Worm (Caenorhabditis elegans) whole organism, L4 larva: ENCODE measurements around the gene R13A1.5.

ENCODE experiments used
- F26F4.8 ChIP-seq: fragments of 200-800 bp; sonication (Bioruptor generic); conservative IDR thresholded peaks from 2 replicates; pipeline ENCODE4 v1.3.6; 2022; ENCODE audit warnings: missing genetic modification characterization, missing compliant biosample characterization
- R02D3.7 ChIP-seq: fragments of 150-350 bp; sonication (generic microtip); optimal IDR thresholded peaks from 3 replicates; lab custom pipeline; 2014; ENCODE audit warnings: missing biosample characterization, missing genetic modification characterization
- T20F7.1 ChIP-seq: fragments of 200-800 bp; sonication (Bioruptor generic); optimal IDR thresholded peaks from 2 replicates; lab custom pipeline; 2018; ENCODE audit warnings: mild to moderate bottlenecking, missing genetic modification characterization, missing compliant biosample characterization
- Y48G9A.11 ChIP-seq: fragments of 200-800 bp; sonication (Bioruptor generic); IDR thresholded peaks from 2 replicates; pipeline ENCODE4 v1.3.6; 2022; ENCODE audit warnings: missing genetic modification reagents, missing genetic modification characterization, missing compliant biosample characterization
- ZK337.2 ChIP-seq: fragments of 200-800 bp; sonication (Bioruptor generic); IDR thresholded peaks from 2 replicates; pipeline ENCODE4 v1.3.6; 2022; ENCODE audit warnings: missing genetic modification reagents, missing genetic modification characterization, missing compliant biosample characterization
- aha-1 ChIP-seq: fragments of 150-350 bp; peaks from one replicate; lab custom pipeline; 2014; ENCODE audit warnings: missing biosample characterization, missing genetic modification characterization
- arid-1 ChIP-seq: fragments of 200-800 bp; sonication (Bioruptor generic); conservative IDR thresholded peaks from 2 replicates; pipeline ENCODE4 v1.3.6; 2022; ENCODE audit warnings: missing genetic modification reagents, missing genetic modification characterization, missing compliant biosample characterization
- attf-4 ChIP-seq: sonication (generic microtip); optimal IDR thresholded peaks from 3 replicates; lab custom pipeline; 2017; ENCODE audit warnings: missing biosample characterization, missing genetic modification characterization
- ceh-20 ChIP-seq: fragments of 200-800 bp; sonication (Bioruptor generic); IDR thresholded peaks from 2 replicates; pipeline ENCODE4 v1.3.6; 2022; ENCODE audit warnings: missing genetic modification reagents, missing genetic modification characterization, missing compliant biosample characterization
- ceh-28 ChIP-seq: fragments of 150-350 bp; optimal IDR thresholded peaks from 2 replicates; lab custom pipeline; 2014; ENCODE audit warnings: missing biosample characterization, missing genetic modification reagents, missing genetic modification characterization
- ceh-32 ChIP-seq: sonication (generic microtip); optimal IDR thresholded peaks from 2 replicates; lab custom pipeline; 2016; ENCODE audit warnings: mild to moderate bottlenecking, missing genetic modification characterization, missing compliant biosample characterization; ENCODE audit not compliant: poor library complexity
- ceh-82 ChIP-seq: sonication (generic microtip); optimal IDR thresholded peaks from 2 replicates; lab custom pipeline; 2017; ENCODE audit warnings: missing biosample characterization, missing genetic modification characterization
- ces-1 ChIP-seq: fragments of 150-350 bp; sonication (generic microtip); optimal IDR thresholded peaks from 4 replicates; lab custom pipeline; 2014; ENCODE audit warnings: missing biosample characterization, missing genetic modification reagents, missing genetic modification characterization
- cey-2 ChIP-seq: sonication (generic microtip); optimal IDR thresholded peaks from 3 replicates; lab custom pipeline; 2017; ENCODE audit warnings: missing genetic modification characterization, mild to moderate bottlenecking, missing compliant biosample characterization, antibody characterized with exemption, borderline replicate concordance; ENCODE audit not compliant: insufficient read depth
- ctbp-1 ChIP-seq: fragments of 200-800 bp; sonication (Bioruptor generic); IDR thresholded peaks from 2 replicates; pipeline ENCODE4 v1.3.6; 2022; ENCODE audit warnings: missing genetic modification reagents, missing genetic modification characterization, missing compliant biosample characterization
- daf-12 ChIP-seq: fragments of 150-350 bp; optimal IDR thresholded peaks from 2 replicates; lab custom pipeline; 2014; ENCODE audit warnings: missing biosample characterization, missing genetic modification reagents, missing genetic modification characterization
- daf-8 ChIP-seq: fragments of 200-800 bp; sonication (Bioruptor generic); IDR thresholded peaks from 2 replicates; pipeline ENCODE4 v1.3.6; 2022; ENCODE audit warnings: missing genetic modification characterization, missing compliant biosample characterization
- dmd-6 ChIP-seq: fragments of 200-800 bp; sonication (Bioruptor generic); IDR thresholded peaks from 2 replicates; pipeline ENCODE4 v1.3.6; 2022; ENCODE audit warnings: missing genetic modification reagents, missing genetic modification characterization, missing compliant biosample characterization
- duxl-1 ChIP-seq: sonication (generic microtip); optimal IDR thresholded peaks from 2 replicates; lab custom pipeline; 2016; ENCODE audit warnings: mild to moderate bottlenecking, missing genetic modification characterization, moderate library complexity, missing compliant biosample characterization; ENCODE audit not compliant: poor library complexity
- dve-1 ChIP-seq: sonication (generic microtip); optimal IDR thresholded peaks from 2 replicates; lab custom pipeline; 2017; ENCODE audit warnings: antibody characterized with exemption, mild to moderate bottlenecking, missing genetic modification characterization, missing compliant biosample characterization; ENCODE audit not compliant: insufficient read depth
- egl-43 ChIP-seq: fragments of 200-800 bp; sonication (Bioruptor generic); IDR thresholded peaks from 2 replicates; pipeline ENCODE4 v1.3.6; 2022; ENCODE audit warnings: missing genetic modification reagents, missing genetic modification characterization, missing compliant biosample characterization
- fos-1 ChIP-seq: fragments of 150-350 bp; optimal IDR thresholded peaks from 2 replicates; lab custom pipeline; 2014; ENCODE audit warnings: missing biosample characterization, missing genetic modification characterization
- hlh-11 ChIP-seq: fragments of 200-800 bp; sonication (Bioruptor generic); optimal IDR thresholded peaks from 2 replicates; lab custom pipeline; 2018; ENCODE audit warnings: mild to moderate bottlenecking, missing genetic modification characterization, missing compliant biosample characterization
- lin-13 ChIP-seq: fragments of 150-350 bp; optimal IDR thresholded peaks from 2 replicates; lab custom pipeline; 2014; ENCODE audit warnings: missing biosample characterization, missing genetic modification reagents, missing genetic modification characterization
- lir-3 ChIP-seq: sonication (generic microtip); optimal IDR thresholded peaks from 2 replicates; lab custom pipeline; 2016; ENCODE audit warnings: mild to moderate bottlenecking, missing genetic modification characterization, missing compliant biosample characterization
- mes-2 ChIP-seq: sonication (generic microtip); optimal IDR thresholded peaks from 2 replicates; lab custom pipeline; 2016; ENCODE audit warnings: missing genotype, mild to moderate bottlenecking, missing genetic modification characterization, missing compliant biosample characterization; ENCODE audit not compliant: poor library complexity, severe bottlenecking
- nhr-102 ChIP-seq: sonication (generic microtip); optimal IDR thresholded peaks from 2 replicates; lab custom pipeline; 2016; ENCODE audit warnings: mild to moderate bottlenecking, missing genetic modification characterization, moderate library complexity, missing compliant biosample characterization
- nhr-11 ChIP-seq: fragments of 150-350 bp; optimal IDR thresholded peaks from 2 replicates; lab custom pipeline; 2014; ENCODE audit warnings: missing biosample characterization, missing genetic modification characterization
- nhr-111 ChIP-seq: fragments of 200-800 bp; sonication (Bioruptor generic); optimal IDR thresholded peaks from 2 replicates; lab custom pipeline; 2018; ENCODE audit warnings: mild to moderate bottlenecking, missing genetic modification characterization, missing compliant biosample characterization
- nhr-28 ChIP-seq: fragments of 150-350 bp; optimal IDR thresholded peaks from 2 replicates; lab custom pipeline; 2014; ENCODE audit warnings: missing biosample characterization, missing genetic modification characterization
- nhr-48 ChIP-seq: sonication (generic microtip); optimal IDR thresholded peaks from 2 replicates; lab custom pipeline; 2016; ENCODE audit warnings: mild to moderate bottlenecking, missing genetic modification characterization, missing compliant biosample characterization
- pha-4 ChIP-seq, 2 experiments: fragments of 150-350 bp in 1 of 2; fragments of 200-800 bp in 1 of 2; sonication (Bioruptor generic) in 1 of 2; IDR thresholded peaks in 1 of 2; optimal IDR thresholded peaks in 1 of 2; 2 replicates each; pipeline versions ENCODE4 v1.3.6 to Lab custom; 2014 to 2022; ENCODE audit warnings: missing genetic modification characterization in 2 of 2, missing genetic modification reagents in 2 of 2, missing biosample characterization in 1 of 2, missing compliant biosample characterization in 1 of 2
- php-3 ChIP-seq: fragments of 200-800 bp; sonication (Bioruptor generic); IDR thresholded peaks from 2 replicates; pipeline ENCODE4 v1.3.6; 2022; ENCODE audit warnings: missing genetic modification reagents, missing genetic modification characterization, missing compliant biosample characterization
- pqm-1 ChIP-seq: sonication (generic microtip); optimal IDR thresholded peaks from 2 replicates; lab custom pipeline; 2017; ENCODE audit warnings: missing biosample characterization, missing genetic modification characterization
- rbr-2 ChIP-seq: sonication (generic microtip); optimal IDR thresholded peaks from 2 replicates; lab custom pipeline; 2016; ENCODE audit warnings: missing genotype, missing genetic modification characterization, missing compliant biosample characterization
- set-16 ChIP-seq: fragments of 200-800 bp; sonication (Bioruptor generic); IDR thresholded peaks from 2 replicates; pipeline ENCODE4 v1.3.6; 2022; ENCODE audit warnings: missing genetic modification reagents, missing genetic modification characterization, missing compliant biosample characterization
- snpc-1.2 ChIP-seq: fragments of 200-800 bp; sonication (Bioruptor generic); IDR thresholded peaks from 2 replicates; pipeline ENCODE4 v1.3.6; 2022; ENCODE audit warnings: missing genetic modification reagents, missing genetic modification characterization, missing compliant biosample characterization
- spr-1 ChIP-seq: sonication (generic microtip); optimal IDR thresholded peaks from 2 replicates; lab custom pipeline; 2016; ENCODE audit warnings: mild to moderate bottlenecking, missing genetic modification characterization, missing compliant biosample characterization
- unc-130 ChIP-seq: sonication (generic microtip); optimal IDR thresholded peaks from 2 replicates; lab custom pipeline; 2016; ENCODE audit warnings: missing genetic modification reagents, missing genetic modification characterization, missing compliant biosample characterization
- unc-39 ChIP-seq: sonication (generic microtip); optimal IDR thresholded peaks from 2 replicates; lab custom pipeline; 2017; ENCODE audit warnings: missing biosample characterization, missing genetic modification characterization
- unc-62 ChIP-seq, 3 experiments: fragments of 150-350 bp in 1 of 3; sonication (generic microtip); optimal IDR thresholded peaks in 2 of 3; peaks in 1 of 3; 1 replicate in 1 of 3; 2 replicates in 2 of 3; lab custom pipeline; 2014 to 2017; ENCODE audit warnings: missing biosample characterization in 3 of 3, missing genetic modification characterization in 3 of 3, missing genetic modification reagents in 3 of 3, missing genotype in 1 of 3
- zfp-2 ChIP-seq: sonication (generic microtip); optimal IDR thresholded peaks from 2 replicates; lab custom pipeline; 2016; ENCODE audit warnings: mild to moderate bottlenecking, missing genetic modification characterization, missing compliant biosample characterization
- zip-2 ChIP-seq: fragments of 150-350 bp; optimal IDR thresholded peaks from 2 replicates; lab custom pipeline; 2014; ENCODE audit warnings: missing biosample characterization, missing genetic modification characterization

R13A1.5 gene

DNA sequence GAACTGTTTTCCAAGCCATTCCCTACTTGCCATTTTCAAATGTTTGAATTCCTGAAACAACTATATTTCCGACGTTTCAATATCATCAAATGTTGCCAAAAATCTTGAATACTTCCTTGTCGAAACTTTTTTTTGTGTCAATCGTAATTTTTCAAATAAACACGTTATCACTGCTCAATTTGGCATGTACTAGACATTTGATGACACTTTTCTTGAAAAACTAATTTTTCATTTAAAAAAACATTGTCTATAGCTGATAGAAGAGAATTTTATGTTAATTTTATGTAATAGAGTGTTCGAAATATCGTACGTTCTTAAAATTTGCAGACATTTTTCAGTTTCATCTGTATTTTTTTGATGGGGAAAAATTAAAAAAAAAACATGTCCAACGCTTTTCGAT is 8.8 kb downstream of the R13A1.5 start (continued):
- no peak for TF ChIP-seq zfp-2 (tag; lab: Kevin White, UChicago)
- TF ChIP-seq hlh-11 (tag; lab: Kevin White, UChicago), result peak; percentile 38
- TF ChIP-seq F26F4.8, result no peak
- peak; percentile 54; the same call in 1 of the 2 replicates for TF ChIP-seq php-3
- peak; percentile 40 for TF ChIP-seq T20F7.1
- TF ChIP-seq lin-13 (GFP tag; lab: Kevin White, UChicago), result no peak
- TF ChIP-seq dmd-6 (GFP tag; lab: Robert Waterston, UW), result peak; percentile 94
- no peak for TF ChIP-seq attf-4 (tag; lab: Kevin White, UChicago)
- TF ChIP-seq rbr-2 (tag; lab: Kevin White, UChicago), result no peak
- TF ChIP-seq nhr-28 (tag; lab: Kevin White, UChicago), result no peak
- no peak for TF ChIP-seq ceh-28 (tag; lab: Kevin White, UChicago)
- no peak for TF ChIP-seq nhr-111 (GFP tag; lab: Kevin White, UChicago)
- TF ChIP-seq ces-1 (GFP tag; lab: Kevin White, UChicago), result no peak
- no peak for TF ChIP-seq ZK337.2
- TF ChIP-seq unc-130, result no peak
- TF ChIP-seq dve-1 (tag; lab: Kevin White, UChicago), result peak; percentile 60
- TF ChIP-seq aha-1 (tag; lab: Kevin White, UChicago), result no peak
- TF ChIP-seq pqm-1 (tag; lab: Kevin White, UChicago), result no peak
- no peak for TF ChIP-seq nhr-11 (tag; lab: Kevin White, UChicago)
- TF ChIP-seq unc-39 (tag; lab: Kevin White, UChicago), result no peak
- TF ChIP-seq unc-62 (GFP tag; optimal IDR thresholded peaks at IDR 0.05 in 1 of 2; lab: Kevin White, UChicago), result peak in 1 of 2 experiments; percentile 4
- no peak for TF ChIP-seq unc-62 (tag; optimal IDR thresholded peaks at IDR 0.05; lab: Kevin White, UChicago)
- TF ChIP-seq fos-1 (tag; lab: Kevin White, UChicago), result no peak
- no peak for TF ChIP-seq snpc-1.2 (GFP tag; lab: Robert Waterston, UW)
- TF ChIP-seq ceh-82, result no peak
- no peak for TF ChIP-seq set-16 (GFP tag; lab: Robert Waterston, UW)
- no peak for TF ChIP-seq daf-12 (tag; lab: Kevin White, UChicago)
- no peak for TF ChIP-seq daf-8 (GFP tag; lab: Robert Waterston, UW)
- TF ChIP-seq ceh-32 (tag; lab: Kevin White, UChicago), result no peak
- TF ChIP-seq R02D3.7, result no peak
- no peak for TF ChIP-seq cey-2
- no peak for TF ChIP-seq lir-3
- TF ChIP-seq arid-1 (GFP tag; lab: Robert Waterston, UW), result no peak
- TF ChIP-seq ceh-20 (GFP tag; lab: Robert Waterston, UW), result no peak
- peak; percentile 52 for TF ChIP-seq nhr-102 (tag; lab: Kevin White, UChicago)
- TF ChIP-seq duxl-1 (tag; lab: Kevin White, UChicago), result no peak
- no peak for TF ChIP-seq zip-2
- no peak for TF ChIP-seq spr-1 (tag; lab: Kevin White, UChicago)
- no peak for TF ChIP-seq mes-2
- no peak for TF ChIP-seq Y48G9A.11 (GFP tag; lab: Robert Waterston, UW)
- TF ChIP-seq ctbp-1 (GFP tag; lab: Robert Waterston, UW), result no peak
- no peak for TF ChIP-seq egl-43
- peak; percentile 54 for TF ChIP-seq nhr-48 (tag; lab: Kevin White, UChicago)
- no peak for TF ChIP-seq pha-4 (GFP tag; IDR thresholded peaks at IDR 0.05; lab: Robert Waterston, UW)
- no peak for TF ChIP-seq pha-4 (tag; optimal IDR thresholded peaks at IDR 0.05; lab: Kevin White, UChicago)
